Fruit fly (Drosophila melanogaster) whole organism, wandering third instar larva: Measurements from ENCODE around the gene CG33500.

Experiments used
- Abd-B ChIP-seq: fragments of >200 bp; optimal IDR thresholded peaks from 2 replicates; lab custom pipeline; 2017; ENCODE audit warnings: missing biosample characterization, missing genetic modification characterization
- CrebA ChIP-seq: fragments of 200-800 bp; sonication (Bioruptor generic); optimal IDR thresholded peaks from 2 replicates; lab custom pipeline; 2016; ENCODE audit warnings: missing biosample characterization, mild to moderate bottlenecking, missing genetic modification characterization, borderline replicate concordance
- Hr78 ChIP-seq: fragments of >200 bp; optimal IDR thresholded peaks from 2 replicates; lab custom pipeline; 2017; ENCODE audit warnings: missing biosample characterization, missing genetic modification characterization
- Hr83 ChIP-seq: fragments of 200-300 bp; sonication (Bioruptor generic); optimal IDR thresholded peaks from 2 replicates; lab custom pipeline; 2016; ENCODE audit warnings: missing biosample characterization, mild to moderate bottlenecking, missing genetic modification characterization, moderate library complexity; ENCODE audit not compliant: poor library complexity, severe bottlenecking
- Jra ChIP-seq: sonication (Bioruptor generic); optimal IDR thresholded peaks from 2 replicates; lab custom pipeline; 2016; ENCODE audit warnings: missing biosample characterization, missing genetic modification characterization
- br ChIP-seq: fragments of 200-800 bp; sonication (Bioruptor generic); optimal IDR thresholded peaks from 2 replicates; lab custom pipeline; 2016; ENCODE audit warnings: missing biosample characterization, missing genetic modification characterization
- dsf ChIP-seq: sonication (Bioruptor generic); optimal IDR thresholded peaks from 2 replicates; lab custom pipeline; 2016; ENCODE audit warnings: missing biosample characterization, missing genetic modification characterization, borderline replicate concordance
- jim ChIP-seq: fragments of 175-275, 200-325 bp; sonication (Bioruptor generic); optimal IDR thresholded peaks from 2 replicates; lab custom pipeline; 2016; ENCODE audit warnings: missing biosample characterization, mild to moderate bottlenecking, missing genetic modification characterization
- pan ChIP-seq: fragments of >200 bp; optimal IDR thresholded peaks from 2 replicates; lab custom pipeline; 2017
- psq ChIP-seq: fragments of 200-800 bp; sonication (Bioruptor generic); optimal IDR thresholded peaks from 3 replicates; lab custom pipeline; 2017; ENCODE audit warnings: missing biosample characterization, mild to moderate bottlenecking, missing genetic modification characterization, moderate library complexity
- sv ChIP-seq: fragments of 200-800 bp; sonication (Bioruptor generic); optimal IDR thresholded peaks from 3 replicates; lab custom pipeline; 2016; ENCODE audit warnings: missing biosample characterization, missing genetic modification characterization
- usp ChIP-seq: fragments of >200 bp; optimal IDR thresholded peaks from 2 replicates; lab custom pipeline; 2017; ENCODE audit warnings: missing biosample characterization, missing genetic modification characterization
- woc ChIP-seq: sonication (Bioruptor generic); optimal IDR thresholded peaks from 2 replicates; lab custom pipeline; 2016; ENCODE audit warnings: missing biosample characterization, mild to moderate bottlenecking, missing genetic modification characterization

DNA sequence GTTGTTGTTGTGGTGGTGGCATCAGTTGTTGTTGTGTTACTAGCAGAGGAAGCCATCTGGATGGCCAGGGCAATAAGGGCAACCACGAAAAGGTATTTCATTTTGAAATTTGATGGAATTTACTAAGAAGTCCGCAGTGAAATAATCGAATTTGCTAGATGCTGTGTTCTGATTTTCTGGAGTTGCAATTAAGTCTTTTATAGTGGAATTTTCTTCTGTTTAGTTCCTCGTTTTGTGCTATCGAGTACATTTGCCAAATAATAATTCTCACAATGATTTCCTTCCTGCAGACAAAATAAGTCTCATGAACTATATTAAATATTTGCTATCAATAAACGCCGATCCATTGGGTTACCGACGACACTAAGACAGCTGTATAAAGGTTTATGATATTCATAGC is 2.1 kb downstream of the CG33500 start, which contains the start of gene CG33272:
- TF ChIP-seq sv (GFP tag; lab: Kevin White, UChicago) (no peak), psq (GFP tag; lab: Kevin White, UChicago) (no peak), pan (lab: Kevin White, UChicago) (no peak), br (GFP tag; lab: Kevin White, UChicago) (no peak), Jra (no peak), woc (GFP tag; lab: Kevin White, UChicago) (no peak), usp (no peak), Abd-B (GFP tag; lab: Kevin White, UChicago) (no peak), Hr83 (GFP tag; lab: Kevin White, UChicago) (no peak), jim (GFP tag; lab: Kevin White, UChicago) (no peak), dsf (GFP tag; lab: Kevin White, UChicago) (no peak), CrebA (GFP tag; lab: Kevin White, UChicago) (no peak), Hr78 (GFP tag; lab: Kevin White, UChicago) (no peak)
